Fruit fly (Drosophila melanogaster) whole organism, embryonic: ENCODE results near the gene Ras85D.

ENCODE experiments used
- CG10654 ChIP-seq: fragments of 200-800 bp; sonication (Bioruptor generic); optimal IDR thresholded peaks from 2 replicates; lab custom pipeline; 2016; ENCODE audit warnings: missing biosample characterization, missing genetic modification characterization
- CG2202 ChIP-seq: fragments of 200-800 bp; sonication (Bioruptor generic); optimal IDR thresholded peaks from 2 replicates; lab custom pipeline; 2018; ENCODE audit warnings: missing biosample characterization, mild to moderate bottlenecking, missing genetic modification characterization

DNA sequence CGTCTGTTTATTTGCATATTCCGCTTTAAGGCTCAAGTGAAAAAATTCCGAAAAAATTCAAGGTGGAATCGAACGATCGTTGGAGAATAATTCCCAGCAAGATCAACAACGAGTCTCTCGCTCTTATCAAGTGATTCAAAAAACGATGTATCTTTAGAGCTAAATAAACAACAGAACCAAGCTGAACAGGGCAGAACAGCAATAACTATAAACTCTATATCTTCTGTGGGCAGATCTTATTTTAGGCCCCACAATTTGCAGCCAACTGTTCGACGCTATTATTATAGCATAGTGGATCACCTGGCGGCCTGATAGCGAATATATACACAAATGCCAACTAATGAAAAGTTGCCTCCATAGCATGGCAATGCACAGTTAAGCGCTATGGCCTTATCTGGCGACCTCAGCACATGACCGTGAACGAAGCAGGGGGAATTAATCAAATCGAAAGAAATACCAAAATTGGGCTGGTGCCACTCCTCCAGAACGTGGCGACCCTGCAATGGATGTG lies 16.6 kb upstream of the Ras85D start:
- TF ChIP-seq CG2202 (tag; lab: Kevin White, UChicago) (no peak), CG10654 (no peak)
